Fruit fly (Drosophila melanogaster): ENCODE measurements around the gene CG10300.

DNA sequence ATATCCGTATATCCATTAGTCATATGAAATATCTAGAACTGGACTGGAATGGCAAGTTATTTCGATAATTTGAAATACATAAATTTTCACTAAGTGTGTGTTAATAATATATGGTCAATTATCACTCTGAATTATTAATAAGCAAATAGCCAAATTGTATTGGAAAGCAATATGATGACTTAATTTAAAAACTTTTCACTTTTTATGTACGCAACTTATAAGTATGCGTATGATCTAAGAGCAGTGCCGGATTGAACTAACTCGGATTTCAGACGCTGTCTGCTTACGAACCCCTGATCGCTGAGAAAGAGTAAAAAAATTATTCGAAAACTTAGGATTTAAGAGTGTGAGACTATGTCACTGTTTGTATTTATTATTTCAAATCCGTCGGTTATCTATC lies 10.2 kb downstream of the CG10300 start, which contains the start of gene CG10232:
- no peak for TF ChIP-seq EcR (GFP tag; optimal IDR thresholded peaks at IDR 0.05)
- no peak for TF ChIP-seq pan (optimal IDR thresholded peaks at IDR 0.05)
- no peak for TF ChIP-seq CG8478 (optimal IDR thresholded peaks at IDR 0.05)
- TF ChIP-seq Dll (optimal IDR thresholded peaks at IDR 0.05): no peak
- no peak for TF ChIP-seq psq (optimal IDR thresholded peaks at IDR 0.05)

Data from whole organism.